Fruit fly (Drosophila melanogaster) whole organism, embryonic: ENCODE measurements around the gene CG12516.

Experiments used
- CG10147 ChIP-seq: fragments of 200-800 bp; sonication (Bioruptor generic); optimal IDR thresholded peaks from 2 replicates; lab custom pipeline; 2019; ENCODE audit warnings: missing biosample characterization, mild to moderate bottlenecking, missing genetic modification characterization, moderate library complexity
- CG10565 ChIP-seq: fragments of 200-800 bp; sonication (Bioruptor generic); optimal IDR thresholded peaks from 3 replicates; lab custom pipeline; 2016; ENCODE audit warnings: missing biosample characterization, mild to moderate bottlenecking, missing genetic modification characterization
- CG10959 ChIP-seq: fragments of 200-800 bp; sonication (Bioruptor generic); IDR thresholded peaks from 2 replicates; pipeline ENCODE4 v1.3.6; 2022; ENCODE audit warnings: missing biosample characterization, missing genetic modification characterization
- CG12104 ChIP-seq: fragments of 200-800 bp; sonication (Bioruptor generic); optimal IDR thresholded peaks from 3 replicates; lab custom pipeline; 2016; ENCODE audit warnings: missing biosample characterization, missing genetic modification characterization
- CG1233 ChIP-seq: fragments of 200-800 bp; sonication (Bioruptor generic); optimal IDR thresholded peaks from 4 replicates; lab custom pipeline; 2018; ENCODE audit warnings: missing biosample characterization, mild to moderate bottlenecking, missing genetic modification characterization
- CG13296 ChIP-seq: fragments of 200-800 bp; sonication (Bioruptor generic); optimal IDR thresholded peaks from 3 replicates; lab custom pipeline; 2018; ENCODE audit warnings: missing biosample characterization, mild to moderate bottlenecking, missing genetic modification characterization
- CG13624 ChIP-seq: fragments of 200-800 bp; sonication (Bioruptor generic); optimal IDR thresholded peaks from 2 replicates; lab custom pipeline; 2016; ENCODE audit warnings: missing biosample characterization, missing genetic modification characterization
- CG14667 ChIP-seq: fragments of 200-800 bp; sonication (Bioruptor generic); IDR thresholded peaks from 2 replicates; pipeline ENCODE4 v1.3.6; 2022; ENCODE audit warnings: missing biosample characterization, missing genetic modification characterization
- CG15011 ChIP-seq: fragments of 200-800 bp; sonication (Bioruptor generic); optimal IDR thresholded peaks from 3 replicates; lab custom pipeline; 2018; ENCODE audit warnings: missing biosample characterization, mild to moderate bottlenecking, missing genetic modification characterization
- CG15696 ChIP-seq: fragments of 200-800 bp; sonication (Bioruptor generic); optimal IDR thresholded peaks from 2 replicates; lab custom pipeline; 2019; ENCODE audit warnings: missing biosample characterization, mild to moderate bottlenecking, missing genetic modification characterization, moderate library complexity
- CG17568 ChIP-seq: fragments of 200-800 bp; sonication (Bioruptor generic); optimal IDR thresholded peaks from 2 replicates; lab custom pipeline; 2018; ENCODE audit warnings: missing biosample characterization, mild to moderate bottlenecking, missing genetic modification characterization, moderate library complexity
- CG18011 ChIP-seq: fragments of 200-800 bp; sonication (Bioruptor generic); optimal IDR thresholded peaks from 2 replicates; lab custom pipeline; 2017; ENCODE audit warnings: missing biosample characterization, missing genetic modification characterization, mild to moderate bottlenecking, moderate library complexity, missing genotype
- CG3065 ChIP-seq: fragments of 200-800 bp; sonication (Bioruptor generic); optimal IDR thresholded peaks from 2 replicates; lab custom pipeline; 2016; ENCODE audit warnings: missing biosample characterization, missing genetic modification characterization
- CG32772 ChIP-seq: fragments of 200-800 bp; sonication (Bioruptor generic); IDR thresholded peaks from 2 replicates; pipeline ENCODE4 v1.3.6; 2022; ENCODE audit warnings: missing biosample characterization, missing genetic modification characterization
- CG4424 ChIP-seq: fragments of 200-800 bp; sonication (Bioruptor generic); optimal IDR thresholded peaks from 3 replicates; lab custom pipeline; 2016; ENCODE audit warnings: missing biosample characterization, missing genetic modification characterization
- CG6254 ChIP-seq: fragments of 200-800 bp; sonication (Bioruptor generic); optimal IDR thresholded peaks from 3 replicates; lab custom pipeline; 2017; ENCODE audit warnings: mild to moderate bottlenecking, missing biosample characterization, missing genetic modification reagents, missing genetic modification characterization
- CG6854 ChIP-seq: fragments of 200-800 bp; sonication (Bioruptor generic); optimal IDR thresholded peaks from 3 replicates; lab custom pipeline; 2017; ENCODE audit warnings: missing biosample characterization, mild to moderate bottlenecking, missing genetic modification characterization
- CG7372 ChIP-seq: fragments of 200-800 bp; sonication (Bioruptor generic); IDR thresholded peaks from 2 replicates; pipeline ENCODE4 v1.3.6; 2022; ENCODE audit warnings: missing biosample characterization, missing genetic modification characterization
- CG7786 ChIP-seq: fragments of 200-800 bp; sonication (Bioruptor generic); optimal IDR thresholded peaks from 2 replicates; lab custom pipeline; 2016; ENCODE audit warnings: missing biosample characterization, missing genetic modification characterization
- CG9817 ChIP-seq: fragments of 200-800 bp; sonication (Bioruptor generic); optimal IDR thresholded peaks from 2 replicates; lab custom pipeline; 2018; ENCODE audit warnings: missing biosample characterization, mild to moderate bottlenecking, missing genetic modification characterization, moderate library complexity
- CkIIα-i1 ChIP-seq: fragments of 200-800 bp; sonication (Bioruptor generic); IDR thresholded peaks from 2 replicates; pipeline ENCODE4 v1.3.6; 2022; ENCODE audit warnings: missing biosample characterization, missing genetic modification characterization
- Dfd ChIP-seq, 2 experiments: fragments of >200 bp; optimal IDR thresholded peaks; 2 replicates each; lab custom pipeline; 2017; ENCODE audit warnings: missing biosample characterization in 2 of 2, missing genetic modification characterization in 2 of 2
- Dip3 ChIP-seq: fragments of 200-800 bp; sonication (Bioruptor generic); optimal IDR thresholded peaks from 3 replicates; lab custom pipeline; 2016; ENCODE audit warnings: missing biosample characterization, missing genetic modification characterization
- Fer3 ChIP-seq: fragments of 200-800 bp; sonication (Bioruptor generic); optimal IDR thresholded peaks from 2 replicates; lab custom pipeline; 2018; ENCODE audit warnings: missing biosample characterization, mild to moderate bottlenecking, missing genetic modification characterization, moderate library complexity
- H2.0 ChIP-seq: fragments of 200-800 bp; sonication (Bioruptor generic); IDR thresholded peaks from 2 replicates; pipeline ENCODE4 v1.3.6; 2022; ENCODE audit warnings: missing biosample characterization, missing genetic modification characterization
- Meics ChIP-seq: fragments of 200-800 bp; sonication (Bioruptor generic); optimal IDR thresholded peaks from 2 replicates; lab custom pipeline; 2017; ENCODE audit warnings: missing biosample characterization, mild to moderate bottlenecking, missing genetic modification characterization
- NK7.1 ChIP-seq: fragments of 200-800 bp; sonication (Bioruptor generic); optimal IDR thresholded peaks from 3 replicates; lab custom pipeline; 2016; ENCODE audit warnings: missing biosample characterization, missing genetic modification characterization
- Optix ChIP-seq: fragments of 200-800 bp; sonication (Bioruptor generic); IDR thresholded peaks from 3 replicates; pipeline ENCODE4 v1.3.6; 2022; ENCODE audit warnings: missing biosample characterization, missing genetic modification characterization
- Vsx1 ChIP-seq: fragments of 200-800 bp; sonication (Bioruptor generic); optimal IDR thresholded peaks from 2 replicates; lab custom pipeline; 2017; ENCODE audit warnings: missing biosample characterization, mild to moderate bottlenecking, missing genetic modification characterization, missing genetic modification reagents
- ash1 ChIP-seq: fragments of 200-800 bp; sonication (Bioruptor generic); optimal IDR thresholded peaks from 2 replicates; lab custom pipeline; 2018; ENCODE audit warnings: missing biosample characterization, mild to moderate bottlenecking, missing genetic modification characterization
- caup ChIP-seq: fragments of 200-800 bp; sonication (Bioruptor generic); optimal IDR thresholded peaks from 3 replicates; lab custom pipeline; 2017; ENCODE audit warnings: missing biosample characterization, mild to moderate bottlenecking, missing genetic modification characterization, moderate library complexity; ENCODE audit not compliant: severe bottlenecking
- chif ChIP-seq, 2 experiments: fragments of 200-800 bp; sonication (Bioruptor generic); optimal IDR thresholded peaks; 3 replicates each; lab custom pipeline; 2016; ENCODE audit warnings: missing biosample characterization in 2 of 2, missing genetic modification characterization in 2 of 2
- crc ChIP-seq: fragments of 200-800 bp; sonication (Bioruptor generic); optimal IDR thresholded peaks from 2 replicates; lab custom pipeline; 2016; ENCODE audit warnings: missing biosample characterization, missing genetic modification characterization
- ewg ChIP-seq: fragments of 200-800 bp; sonication (Bioruptor generic); optimal IDR thresholded peaks from 3 replicates; lab custom pipeline; 2017; ENCODE audit warnings: mild to moderate bottlenecking, missing biosample characterization, missing genetic modification reagents, missing genetic modification characterization
- grn ChIP-seq: fragments of 200-800 bp; sonication (Bioruptor generic); optimal IDR thresholded peaks from 3 replicates; lab custom pipeline; 2017; ENCODE audit warnings: missing biosample characterization, missing genetic modification characterization
- gsb-n ChIP-seq: fragments of 200-800 bp; sonication (Bioruptor generic); optimal IDR thresholded peaks from 3 replicates; lab custom pipeline; 2018; ENCODE audit warnings: missing biosample characterization, mild to moderate bottlenecking, missing genetic modification characterization
- mam ChIP-seq: fragments of 200-800 bp; sonication (Bioruptor generic); optimal IDR thresholded peaks from 3 replicates; lab custom pipeline; 2016; ENCODE audit warnings: missing biosample characterization, missing genetic modification characterization
- otp ChIP-seq: fragments of 200-800 bp; sonication (Bioruptor generic); IDR thresholded peaks from 3 replicates; pipeline ENCODE4, ENCODE4 v1.3.6; 2022; ENCODE audit warnings: missing biosample characterization, missing genetic modification characterization
- p53 ChIP-seq: fragments of 200-800 bp; sonication (Bioruptor generic); optimal IDR thresholded peaks from 2 replicates; lab custom pipeline; 2016; ENCODE audit warnings: missing biosample characterization, missing genetic modification characterization
- pros ChIP-seq: fragments of 200-800 bp; sonication (Bioruptor generic); optimal IDR thresholded peaks from 3 replicates; lab custom pipeline; 2019; ENCODE audit warnings: missing biosample characterization, mild to moderate bottlenecking, missing genetic modification characterization, moderate library complexity
- tna ChIP-seq: fragments of 200-800 bp; sonication (Bioruptor generic); IDR thresholded peaks from 2 replicates; pipeline ENCODE4 v1.3.6; 2022; ENCODE audit warnings: missing biosample characterization, missing genetic modification characterization; ENCODE audit not compliant: partially characterized antibody
- trem ChIP-seq: fragments of 200-800 bp; optimal IDR thresholded peaks from 3 replicates; lab custom pipeline; 2019; ENCODE audit warnings: missing biosample characterization, mild to moderate bottlenecking, missing genetic modification characterization, moderate library complexity
- ttk ChIP-seq: fragments of 200-800 bp; sonication (Bioruptor generic); IDR thresholded peaks from 2 replicates; pipeline ENCODE4 v2.1.2; 2022; ENCODE audit warnings: missing biosample characterization, missing genetic modification characterization
- unc-4 ChIP-seq: fragments of 200-800 bp; sonication (Bioruptor generic); IDR thresholded peaks from 2 replicates; pipeline ENCODE4 v1.3.6; 2022; ENCODE audit warnings: missing biosample characterization, missing genetic modification characterization; ENCODE audit not compliant: partially characterized antibody
- usp ChIP-seq: fragments of >200 bp; optimal IDR thresholded peaks from 2 replicates; lab custom pipeline; 2017; ENCODE audit warnings: missing biosample characterization, missing genetic modification characterization

Gene CG12516

DNA sequence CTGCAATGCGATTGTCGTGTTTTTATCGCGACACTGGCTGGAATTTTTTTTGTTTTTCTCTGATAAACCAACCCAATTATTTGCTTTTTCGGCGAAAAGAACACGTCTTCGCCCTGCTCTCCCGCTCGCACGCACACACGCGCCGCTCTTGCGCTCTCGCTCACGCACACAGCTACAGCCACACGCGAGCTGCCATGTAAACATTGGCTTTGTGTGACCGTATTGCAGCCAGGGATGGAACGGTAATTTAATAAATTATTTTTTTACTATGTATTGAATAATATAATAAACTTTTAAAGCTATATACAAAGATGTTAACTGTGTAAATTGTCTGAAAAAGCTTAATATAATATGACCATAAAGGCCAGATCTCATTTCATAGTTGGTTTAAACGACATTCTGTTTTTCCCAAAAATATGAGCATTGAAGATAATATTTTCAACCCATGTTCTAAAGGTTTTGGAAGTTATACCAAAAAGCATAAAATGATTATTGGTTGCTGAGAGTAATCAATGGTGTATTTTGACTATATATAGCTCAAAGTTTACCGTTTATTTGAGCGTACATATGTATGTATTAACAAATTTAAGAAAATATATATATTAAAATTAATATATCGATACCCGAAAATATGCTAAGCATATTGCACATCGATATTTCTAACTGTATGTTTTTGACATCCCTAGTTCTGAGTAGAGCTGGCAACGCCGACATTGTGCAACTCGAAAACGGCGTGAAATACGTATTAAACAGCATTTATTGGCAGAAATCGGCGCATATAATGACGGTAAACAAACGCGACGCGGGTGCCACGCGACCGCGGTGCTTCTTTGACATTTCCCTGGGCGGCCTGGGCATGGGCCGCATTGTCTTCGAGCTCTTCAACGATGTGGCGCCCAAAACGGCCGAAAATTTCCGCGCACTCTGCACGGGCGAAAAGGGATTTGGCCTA, 35.5 kb upstream of the CG12516 start, which contains the start of the genes Gfat2 and Moca-cyp (continued):
- TF ChIP-seq gsb-n (tag; lab: Kevin White, UChicago) (peak; percentile 40), CG15696 (tag; lab: Kevin White, UChicago) (peak; percentile 64), CG15011 (GFP tag; lab: Kevin White, UChicago) (peak; percentile 35), otp (GFP tag; lab: Robert Waterston, UW) (peak; percentile 15; the same call in 1 of the 3 replicates), CG4424 (GFP tag; lab: Kevin White, UChicago) (peak; percentile 57)
- TF ChIP-seq, all 482 proteins: peak for 313

DNA sequence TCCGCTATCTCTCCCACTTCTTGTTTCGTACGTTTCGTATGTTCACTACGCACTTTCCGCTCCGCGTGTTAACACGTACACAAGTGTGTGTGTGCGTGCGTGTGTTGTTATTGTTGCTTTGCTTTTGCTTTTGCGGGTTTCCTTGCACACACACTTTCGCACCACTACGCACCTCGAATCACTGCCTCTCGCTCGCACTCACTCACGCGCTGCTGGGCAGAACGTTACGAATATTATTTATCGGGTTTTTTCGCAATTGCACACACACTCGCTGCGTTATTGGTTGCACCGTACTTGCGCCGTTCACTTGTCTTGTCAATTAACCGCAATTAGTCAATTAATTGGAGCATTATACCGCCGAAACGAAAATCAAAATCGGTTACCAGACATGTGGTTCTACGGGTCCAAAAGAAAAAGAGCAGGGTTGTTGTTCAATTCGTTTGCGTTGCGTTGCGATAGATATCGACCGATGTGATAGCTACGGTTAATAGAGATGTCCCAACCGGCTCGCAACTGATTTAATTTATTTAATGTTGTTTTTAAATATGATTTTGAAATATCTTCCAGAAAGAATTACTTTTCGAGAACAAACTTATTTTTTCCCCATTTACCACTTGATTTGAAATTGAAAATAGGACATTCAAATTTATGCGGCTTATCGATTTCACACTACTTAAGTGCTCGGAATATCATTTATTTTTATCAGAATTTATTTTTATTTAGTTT, 31.8 kb upstream of the CG12516 start, which contains the start of gene larp:
Gene larp, minus strand, starts transcription at position 395 of the 726 bp plus-strand sequence.
- TF ChIP-seq p53 (peak; percentile 2), crc (peak; percentile 46), grn (GFP tag; lab: Kevin White, UChicago) (no peak), pros (GFP tag; lab: Kevin White, UChicago) (no peak), ttk (peak; percentile 78), CG13624 (GFP tag; lab: Kevin White, UChicago) (peak; percentile 56), CG6854 (GFP tag; lab: Kevin White, UChicago) (no peak), H2.0 (GFP tag; lab: Robert Waterston, UW) (peak; percentile 80), Vsx1 (no peak), CG6254 (GFP tag; lab: Kevin White, UChicago) (no peak), NK7.1 (GFP tag; lab: Kevin White, UChicago) (peak; percentile 12), CG1233 (GFP tag; lab: Kevin White, UChicago) (no peak), CG9817 (tag; lab: Kevin White, UChicago) (peak; percentile 76), Optix (GFP tag; lab: Robert Waterston, UW) (peak; percentile 66; the same call in 2 of the 3 replicates), ash1 (GFP tag; lab: Kevin White, UChicago) (no peak), ewg (GFP tag; lab: Kevin White, UChicago) (peak; percentile 50), CG7786 (GFP tag; lab: Kevin White, UChicago) (peak; percentile 44), trem (tag; lab: Kevin White, UChicago) (peak; percentile 86), tna (peak; percentile 85), unc-4 (GFP tag; lab: Robert Waterston, UW) (peak; percentile 84), Dip3 (peak; percentile 69), CG3065 (GFP tag; lab: Kevin White, UChicago) (no peak), chif (GFP tag; optimal IDR thresholded peaks at IDR 0.05; lab: Kevin White, UChicago) (peak; percentile 35 to 69), CG12104 (GFP tag; lab: Kevin White, UChicago) (peak; percentile 19), Meics (peak; percentile 36), CG14667 (GFP tag; lab: Robert Waterston, UW) (peak; percentile 51), Fer3 (peak; percentile 63), CG10959 (GFP tag; lab: Robert Waterston, UW) (no peak; the same call in 1 of the 2 replicates), CG17568 (GFP tag; lab: Kevin White, UChicago) (no peak), CG7372 (GFP tag; lab: Robert Waterston, UW) (peak; percentile 68), Dfd (GFP tag; optimal IDR thresholded peaks at IDR 0.05; lab: Kevin White, UChicago) (no peak), CG10147 (GFP tag; lab: Kevin White, UChicago) (no peak), CG32772 (GFP tag; lab: Robert Waterston, UW) (peak; percentile 60; the same call in 1 of the 2 replicates), mam (GFP tag; lab: Kevin White, UChicago) (peak; percentile 77), CG18011 (GFP tag; lab: Kevin White, UChicago) (no peak), CkIIα-i1 (GFP tag; lab: Robert Waterston, UW) (no peak), CG13296 (peak; percentile 38), CG10565 (GFP tag; lab: Kevin White, UChicago) (no peak), usp (GFP tag; lab: Kevin White, UChicago) (no peak), caup (GFP tag; lab: Kevin White, UChicago) (peak; percentile 32)
